Worm (Caenorhabditis elegans) whole organism, L4/young adult: ENCODE measurements around the gene fbxa-192.
"Not testable (repeated sequence)": the region's sequence is repeated elsewhere in the genome, so short reads cannot be mapped to it uniquely, and the experiment has no call there.

ENCODE experiments used
- W03F9.2 ChIP-seq: fragments of 150-350 bp; optimal IDR thresholded peaks from 2 replicates; lab custom pipeline; 2014; ENCODE audit warnings: missing biosample characterization, missing genetic modification characterization
- dao-5 ChIP-seq: sonication (generic microtip); optimal IDR thresholded peaks from 2 replicates; lab custom pipeline; 2016; ENCODE audit warnings: missing genotype, missing genetic modification characterization, moderate library complexity, missing compliant biosample characterization
- him-1 ChIP-seq: sonication (generic microtip); optimal IDR thresholded peaks from 2 replicates; lab custom pipeline; 2016; ENCODE audit warnings: missing genotype, missing genetic modification reagents, missing genetic modification characterization, missing compliant biosample characterization

Gene fbxa-192

DNA sequence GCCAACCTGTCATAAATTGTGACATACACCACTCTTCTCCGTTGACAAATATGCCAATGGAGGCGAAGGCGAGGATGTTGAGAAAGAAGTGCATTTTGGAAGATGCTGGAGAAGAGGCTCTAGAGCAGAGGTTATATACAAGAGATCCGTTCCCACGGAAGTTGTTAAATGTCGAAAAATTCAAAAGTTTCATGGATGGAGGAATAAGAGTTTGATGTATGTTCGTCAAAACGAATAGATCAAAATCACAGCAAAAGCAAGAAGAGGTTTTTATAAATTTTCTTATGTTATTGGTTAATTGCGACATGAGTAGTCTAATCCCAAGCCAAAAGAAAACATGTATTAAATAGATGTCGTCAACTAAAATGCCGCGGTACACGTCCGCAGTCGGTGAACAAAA lies 39.8 kb downstream of the fbxa-192 start, which contains the start of gene Y6G8.15:
Y6G8.15 (minus strand) TSS at position 101 of the 400 bp plus-strand sequence.
- not testable (repeated sequence) for TF ChIP-seq W03F9.2, dao-5, him-1 (tag; lab: Kevin White, UChicago)

- no peak for TF ChIP-seq W03F9.2 (tag; lab: Kevin White, UChicago)
- TF ChIP-seq him-1 (tag; lab: Kevin White, UChicago) = no peak
- TF ChIP-seq dao-5 (tag; lab: Kevin White, UChicago) = no peak
Measured at ce11 chrV:17607797-17608196, 42.5 kb downstream of the fbxa-192 start, which contains the start of gene srz-91. Gene srz-91, plus strand, starts transcription at chrV:17608097.

- not testable (repeated sequence) for TF ChIP-seq dao-5, him-1, W03F9.2 (tag; lab: Kevin White, UChicago)
Measured at ce11 chrV:17606050-17606449, 44.3 kb downstream of the fbxa-192 start, which contains the start of gene Y6G8.16. Gene Y6G8.16, plus strand, starts transcription at chrV:17606350.

ce11 chrV:17601520-17601919 lies 48.8 kb downstream of the fbxa-192 start, which contains the start of gene ztf-25:
Gene ztf-25, plus strand, starts transcription at chrV:17601820.
- no peak for TF ChIP-seq him-1 (tag; lab: Kevin White, UChicago)
- TF ChIP-seq W03F9.2 (tag; lab: Kevin White, UChicago) = no peak
- TF ChIP-seq dao-5 (tag; lab: Kevin White, UChicago) = no peak

DNA sequence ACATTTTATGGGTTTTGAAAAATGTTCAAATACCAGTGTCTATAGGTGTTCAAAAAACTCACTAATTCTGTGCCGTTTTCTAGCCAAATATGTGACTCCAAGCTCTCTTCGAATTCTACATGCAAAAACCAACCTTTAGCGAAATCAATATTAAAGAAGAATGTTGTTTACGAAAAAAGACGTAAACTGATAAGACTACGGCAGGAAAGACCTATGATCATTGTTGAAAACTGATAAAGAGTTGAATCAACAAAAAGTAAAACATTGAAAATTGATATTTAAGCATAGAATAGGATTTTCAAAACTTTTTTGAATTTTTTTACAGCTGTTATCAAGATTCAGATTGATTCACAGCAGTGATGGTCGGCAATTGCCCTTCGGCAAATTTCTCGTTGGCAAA lies 51.5 kb downstream of the fbxa-192 start, which contains the start of gene Y6G8.2:
Y6G8.2 (minus strand) TSS at position 147 of the 400 bp plus-strand sequence.
- TF ChIP-seq him-1 (tag; lab: Kevin White, UChicago) = no peak
- no peak for TF ChIP-seq W03F9.2 (tag; lab: Kevin White, UChicago)
- TF ChIP-seq dao-5 (tag; lab: Kevin White, UChicago) = no peak

- TF ChIP-seq dao-5 (tag; lab: Kevin White, UChicago) (no peak), W03F9.2 (tag; lab: Kevin White, UChicago) (no peak), him-1 (tag; lab: Kevin White, UChicago) (no peak)
Measured at ce11 chrV:17595691-17596090, 54.6 kb downstream of the fbxa-192 start.
